Fruit fly (Drosophila melanogaster) Kc167 (cell line): ENCODE measurements around the gene ttk.

Source experiments
- insv ChIP-seq: fragments of >200 bp; optimal IDR thresholded peaks from 3 replicates; lab custom pipeline; 2018; ENCODE audit warnings: missing external identifiers
- psq ChIP-seq: fragments of >200 bp; optimal IDR thresholded peaks from 2 replicates; lab custom pipeline; 2017; ENCODE audit warnings: missing external identifiers

DNA sequence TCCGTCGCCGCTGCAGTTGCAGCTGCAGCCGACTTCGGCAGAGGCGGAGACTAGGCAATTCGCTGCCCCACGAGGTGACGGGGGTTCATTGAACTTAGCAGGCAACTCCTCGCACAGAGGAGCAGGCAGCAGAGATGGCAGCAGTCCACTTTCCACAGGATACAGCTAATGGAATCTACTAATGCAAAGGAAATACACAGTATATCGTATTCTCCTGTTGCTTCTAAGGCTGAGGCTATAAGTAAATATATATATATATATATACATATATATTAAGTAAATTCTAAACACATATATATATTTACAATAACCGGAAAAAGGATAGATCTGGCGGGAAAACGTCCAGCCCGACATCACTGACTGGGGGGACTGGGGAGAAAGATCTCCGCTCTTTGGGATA lies 10.3 kb upstream of the ttk start:
- TF ChIP-seq psq (lab: Kevin White, UChicago) (no peak), insv (no peak)
